Worm (Caenorhabditis elegans) whole organism, L3 larva: ENCODE measurements around the gene srh-56.

Experiments used
- egl-27 ChIP-seq: sonication (generic microtip); optimal IDR thresholded peaks from 4 replicates; lab custom pipeline; 2017; ENCODE audit warnings: missing biosample characterization, missing genetic modification reagents, missing genetic modification characterization
- nhr-11 ChIP-seq: fragments of 150-350 bp; optimal IDR thresholded peaks from 2 replicates; lab custom pipeline; 2014; ENCODE audit warnings: missing biosample characterization, missing genetic modification characterization
- nhr-25 ChIP-seq: sonication (generic microtip); optimal IDR thresholded peaks from 2 replicates; lab custom pipeline; 2017; ENCODE audit warnings: missing biosample characterization, missing genetic modification characterization

ce11 chrV:2722555-2722954, 49.1 kb upstream of the srh-56 start, which contains the start of gene srg-60:
- no peak for TF ChIP-seq nhr-11
- no peak for TF ChIP-seq nhr-25 (tag; lab: Kevin White, UChicago)
- TF ChIP-seq egl-27 (tag; lab: Kevin White, UChicago) = no peak
